Worm (Caenorhabditis elegans): ENCODE measurements around the gene npp-25.

ce11 chrIII:12959286-12959685 is 33.5 kb upstream of the npp-25 start:
- no peak for TF ChIP-seq ets-7 (tag; optimal IDR thresholded peaks at IDR 0.05)
- TF ChIP-seq ceh-36 (tag; optimal IDR thresholded peaks at IDR 0.05), result no peak
- TF ChIP-seq flt-1 (GFP tag; IDR thresholded peaks at IDR 0.05), result no peak
- no peak for TF ChIP-seq tra-4 (tag; optimal IDR thresholded peaks at IDR 0.05)
- no peak for TF ChIP-seq ama-1 (optimal IDR thresholded peaks at IDR 0.05)
- no peak for TF ChIP-seq scrt-1 (GFP tag; IDR thresholded peaks at IDR 0.05)
- no peak for TF ChIP-seq B0310.2 (tag; optimal IDR thresholded peaks at IDR 0.05)
- TF ChIP-seq hmg-4 (GFP tag; optimal IDR thresholded peaks at IDR 0.05), result no peak
- no peak for TF ChIP-seq pes-1 (GFP tag; IDR thresholded peaks at IDR 0.05)
- no peak for TF ChIP-seq tbx-37 (GFP tag; conservative IDR thresholded peaks at IDR 0.05)
- TF ChIP-seq tbx-11 (GFP tag; IDR thresholded peaks at IDR 0.05), result no peak
- no peak for TF ChIP-seq aly-1 (tag; optimal IDR thresholded peaks at IDR 0.05)
- TF ChIP-seq hnd-1 (tag; optimal IDR thresholded peaks at IDR 0.05), result no peak
- no peak for TF ChIP-seq F13C5.2 (tag; optimal IDR thresholded peaks at IDR 0.05)

Data from whole organism, early embryonic.